Worm (Caenorhabditis elegans) whole organism, late embryonic: ENCODE data around the gene col-81.
A peak's percentile ranks its signal among the peaks of the same experiment; 100 is the strongest.

Experiments used
- C08G9.2 ChIP-seq: sonication (generic microtip); optimal IDR thresholded peaks from 2 replicates; lab custom pipeline; 2016; ENCODE audit warnings: mild to moderate bottlenecking, missing genetic modification characterization, moderate library complexity, missing compliant biosample characterization
- C38D4.7 ChIP-seq: fragments of 200-800 bp; sonication (Bioruptor generic); optimal IDR thresholded peaks from 2 replicates; lab custom pipeline; 2018; ENCODE audit warnings: mild to moderate bottlenecking, missing genetic modification characterization, moderate library complexity, missing compliant biosample characterization
- K02D7.2 ChIP-seq: sonication (generic microtip); optimal IDR thresholded peaks from 2 replicates; lab custom pipeline; 2017; ENCODE audit warnings: mild to moderate bottlenecking, missing genetic modification characterization, missing compliant biosample characterization
- K09A11.1 ChIP-seq: sonication (generic microtip); optimal IDR thresholded peaks from 2 replicates; lab custom pipeline; 2017; ENCODE audit warnings: antibody characterized with exemption, mild to moderate bottlenecking, missing genetic modification characterization, missing compliant biosample characterization; ENCODE audit not compliant: insufficient read depth
- T23F11.4 ChIP-seq: fragments of 200-800 bp; sonication (Bioruptor generic); optimal IDR thresholded peaks from 2 replicates; lab custom pipeline; 2018; ENCODE audit warnings: mild to moderate bottlenecking, missing genetic modification characterization, missing compliant biosample characterization
- ahr-1 ChIP-seq: sonication (generic microtip); optimal IDR thresholded peaks from 2 replicates; lab custom pipeline; 2016; ENCODE audit warnings: missing genetic modification characterization, missing compliant biosample characterization
- ama-1 ChIP-seq: fragments of 150-350 bp; optimal IDR thresholded peaks from 2 replicates; lab custom pipeline; 2014
- ceh-14 ChIP-seq: sonication (generic microtip); optimal IDR thresholded peaks from 2 replicates; lab custom pipeline; 2016; ENCODE audit warnings: missing genotype, missing genetic modification characterization, missing compliant biosample characterization
- ceh-18 ChIP-seq: sonication (generic microtip); optimal IDR thresholded peaks from 2 replicates; lab custom pipeline; 2016; ENCODE audit warnings: missing genetic modification characterization, missing compliant biosample characterization
- ceh-19 ChIP-seq: fragments of 200-800 bp; sonication (Bioruptor generic); optimal IDR thresholded peaks from 2 replicates; lab custom pipeline; 2018; ENCODE audit warnings: mild to moderate bottlenecking, missing genetic modification characterization, missing compliant biosample characterization
- ceh-2 ChIP-seq: sonication (generic microtip); optimal IDR thresholded peaks from 2 replicates; lab custom pipeline; 2016; ENCODE audit warnings: missing genotype, missing genetic modification characterization, missing compliant biosample characterization
- ceh-22 ChIP-seq: sonication (generic microtip); optimal IDR thresholded peaks from 2 replicates; lab custom pipeline; 2017; ENCODE audit warnings: missing biosample characterization, missing genetic modification characterization
- ceh-30 ChIP-seq: fragments of 150-350 bp; optimal IDR thresholded peaks from 2 replicates; lab custom pipeline; 2014; ENCODE audit warnings: missing biosample characterization, missing genetic modification characterization
- ceh-45 ChIP-seq: fragments of 200-800 bp; sonication (Bioruptor generic); IDR thresholded peaks from 2 replicates; pipeline ENCODE4 v1.3.6; 2022; ENCODE audit warnings: missing genetic modification reagents, missing genetic modification characterization, missing compliant biosample characterization
- ceh-48 ChIP-seq: sonication (generic microtip); optimal IDR thresholded peaks from 2 replicates; lab custom pipeline; 2016; ENCODE audit warnings: missing genetic modification characterization, inconsistent platforms, missing compliant biosample characterization
- ceh-6 ChIP-seq: fragments of 200-800 bp; sonication (Bioruptor generic); optimal IDR thresholded peaks from 2 replicates; lab custom pipeline; 2018; ENCODE audit warnings: mild to moderate bottlenecking, missing genetic modification characterization, missing compliant biosample characterization
- ceh-9 ChIP-seq: sonication (generic microtip); optimal IDR thresholded peaks from 2 replicates; lab custom pipeline; 2016; ENCODE audit warnings: mild to moderate bottlenecking, missing genetic modification characterization, inconsistent platforms, missing compliant biosample characterization
- dmd-4 ChIP-seq: sonication (generic microtip); optimal IDR thresholded peaks from 2 replicates; lab custom pipeline; 2016; ENCODE audit warnings: borderline replicate concordance, missing genetic modification characterization, missing compliant biosample characterization
- elt-2 ChIP-seq: sonication (generic microtip); optimal IDR thresholded peaks from 2 replicates; lab custom pipeline; 2016; ENCODE audit warnings: missing genetic modification reagents, missing genetic modification characterization, missing compliant biosample characterization
- elt-4 ChIP-seq: sonication (generic microtip); optimal IDR thresholded peaks from 2 replicates; lab custom pipeline; 2016; ENCODE audit warnings: missing genetic modification characterization, missing compliant biosample characterization
- ets-4 ChIP-seq: sonication (generic microtip); optimal IDR thresholded peaks from 2 replicates; lab custom pipeline; 2016; ENCODE audit warnings: missing genetic modification characterization, missing compliant biosample characterization
- eyg-1 ChIP-seq: sonication (generic microtip); optimal IDR thresholded peaks from 2 replicates; lab custom pipeline; 2016; ENCODE audit warnings: missing genotype, missing genetic modification characterization, missing compliant biosample characterization
- fax-1 ChIP-seq: sonication (generic microtip); optimal IDR thresholded peaks from 2 replicates; lab custom pipeline; 2016; ENCODE audit warnings: missing genotype, missing genetic modification characterization, missing compliant biosample characterization
- fkh-6 ChIP-seq: sonication (generic microtip); optimal IDR thresholded peaks from 2 replicates; lab custom pipeline; 2016; ENCODE audit warnings: missing genetic modification characterization, missing compliant biosample characterization
- gmeb-2 ChIP-seq: sonication (generic microtip); optimal IDR thresholded peaks from 2 replicates; lab custom pipeline; 2016; ENCODE audit warnings: missing genetic modification characterization, inconsistent platforms, missing compliant biosample characterization
- hlh-13 ChIP-seq: fragments of 200-800 bp; sonication (Bioruptor generic); optimal IDR thresholded peaks from 2 replicates; lab custom pipeline; 2018; ENCODE audit warnings: mild to moderate bottlenecking, missing genetic modification characterization, missing compliant biosample characterization
- hlh-15 ChIP-seq: sonication (generic microtip); optimal IDR thresholded peaks from 2 replicates; lab custom pipeline; 2016; ENCODE audit warnings: missing genetic modification characterization, missing compliant biosample characterization
- hlh-30 ChIP-seq: sonication (generic microtip); optimal IDR thresholded peaks from 2 replicates; lab custom pipeline; 2017; ENCODE audit warnings: antibody characterized with exemption, missing genetic modification characterization, missing compliant biosample characterization; ENCODE audit not compliant: insufficient read depth
- hlh-8 ChIP-seq: sonication (generic microtip); optimal IDR thresholded peaks from 2 replicates; lab custom pipeline; 2016; ENCODE audit warnings: missing genotype, missing genetic modification characterization, missing compliant biosample characterization
- lim-6 ChIP-seq: sonication (generic microtip); optimal IDR thresholded peaks from 2 replicates; lab custom pipeline; 2016; ENCODE audit warnings: missing genetic modification characterization, missing compliant biosample characterization
- lin-11 ChIP-seq: fragments of 200-800 bp; sonication (Bioruptor generic); optimal IDR thresholded peaks from 2 replicates; lab custom pipeline; 2018; ENCODE audit warnings: mild to moderate bottlenecking, missing genetic modification characterization, missing compliant biosample characterization
- mec-3 ChIP-seq: sonication (generic microtip); optimal IDR thresholded peaks from 2 replicates; lab custom pipeline; 2016; ENCODE audit warnings: borderline replicate concordance, missing genetic modification characterization, missing compliant biosample characterization
- nfya-1 ChIP-seq: sonication (generic microtip); optimal IDR thresholded peaks from 2 replicates; lab custom pipeline; 2017; ENCODE audit warnings: missing genetic modification characterization, mild to moderate bottlenecking, missing compliant biosample characterization, antibody characterized with exemption, moderate library complexity
- nhr-11 ChIP-seq: fragments of 150-350 bp; optimal IDR thresholded peaks from 2 replicates; lab custom pipeline; 2014; ENCODE audit warnings: missing biosample characterization, missing genetic modification characterization
- nhr-232 ChIP-seq: sonication (generic microtip); optimal IDR thresholded peaks from 2 replicates; lab custom pipeline; 2016; ENCODE audit warnings: missing genetic modification characterization, missing compliant biosample characterization
- npax-4 ChIP-seq: sonication (generic microtip); optimal IDR thresholded peaks from 2 replicates; lab custom pipeline; 2016; ENCODE audit warnings: missing genetic modification characterization, missing compliant biosample characterization
- odd-2 ChIP-seq: sonication (generic microtip); optimal IDR thresholded peaks from 2 replicates; lab custom pipeline; 2017; ENCODE audit warnings: antibody characterized with exemption, mild to moderate bottlenecking, missing genetic modification characterization, missing compliant biosample characterization
- pag-3 ChIP-seq: sonication (generic microtip); optimal IDR thresholded peaks from 2 replicates; lab custom pipeline; 2016; ENCODE audit warnings: missing compliant biosample characterization, missing genetic modification characterization, borderline replicate concordance
- pat-9 ChIP-seq: fragments of 200-800 bp; sonication (Bioruptor generic); optimal IDR thresholded peaks from 2 replicates; lab custom pipeline; 2018; ENCODE audit warnings: mild to moderate bottlenecking, missing genetic modification characterization, moderate library complexity, missing compliant biosample characterization
- pax-1 ChIP-seq: fragments of 150-350 bp; optimal IDR thresholded peaks from 2 replicates; lab custom pipeline; 2014; ENCODE audit warnings: missing biosample characterization, missing genetic modification characterization
- pha-2 ChIP-seq: sonication (generic microtip); optimal IDR thresholded peaks from 2 replicates; lab custom pipeline; 2017; ENCODE audit warnings: mild to moderate bottlenecking, missing genetic modification characterization, missing compliant biosample characterization
- pha-4 ChIP-seq: fragments of 150-350 bp; optimal IDR thresholded peaks from 2 replicates; lab custom pipeline; 2018; ENCODE audit warnings: missing biosample characterization, missing genetic modification reagents, missing genetic modification characterization
- pqm-1 ChIP-seq: sonication (generic microtip); optimal IDR thresholded peaks from 2 replicates; lab custom pipeline; 2016; ENCODE audit warnings: missing genetic modification characterization, missing compliant biosample characterization
- pros-1 ChIP-seq: fragments of 150-350 bp; optimal IDR thresholded peaks from 2 replicates; lab custom pipeline; 2014; ENCODE audit warnings: missing biosample characterization, missing genetic modification reagents, missing genetic modification characterization
- rnt-1 ChIP-seq: sonication (generic microtip); optimal IDR thresholded peaks from 2 replicates; lab custom pipeline; 2016; ENCODE audit warnings: missing genetic modification characterization, missing compliant biosample characterization
- sox-2 ChIP-seq: fragments of 200-800 bp; sonication (Bioruptor generic); IDR thresholded peaks from 2 replicates; pipeline ENCODE4 v1.3.6; 2022; ENCODE audit warnings: missing genetic modification reagents, missing genetic modification characterization, missing compliant biosample characterization
- syd-9 ChIP-seq: sonication (generic microtip); optimal IDR thresholded peaks from 2 replicates; lab custom pipeline; 2016; ENCODE audit warnings: mild to moderate bottlenecking, missing genetic modification characterization, moderate library complexity, missing compliant biosample characterization
- ttx-3 ChIP-seq: sonication (generic microtip); optimal IDR thresholded peaks from 2 replicates; lab custom pipeline; 2016; ENCODE audit warnings: missing genetic modification reagents, missing genetic modification characterization, missing compliant biosample characterization
- unc-42 ChIP-seq: sonication (generic microtip); optimal IDR thresholded peaks from 2 replicates; lab custom pipeline; 2016; ENCODE audit warnings: missing genotype, missing genetic modification characterization, missing compliant biosample characterization
- unc-55 ChIP-seq: sonication (generic microtip); optimal IDR thresholded peaks from 2 replicates; lab custom pipeline; 2017; ENCODE audit warnings: missing biosample characterization, missing genetic modification reagents, missing genetic modification characterization
- unc-86 ChIP-seq: sonication (generic microtip); optimal IDR thresholded peaks from 2 replicates; lab custom pipeline; 2016; ENCODE audit warnings: missing genetic modification characterization, missing compliant biosample characterization
- zip-5 ChIP-seq: sonication (generic microtip); optimal IDR thresholded peaks from 2 replicates; lab custom pipeline; 2016; ENCODE audit warnings: missing genetic modification characterization, missing compliant biosample characterization
- ztf-16 ChIP-seq: sonication (generic microtip); optimal IDR thresholded peaks from 2 replicates; lab custom pipeline; 2017; ENCODE audit warnings: missing genetic modification characterization, missing compliant biosample characterization

col-81 gene

DNA sequence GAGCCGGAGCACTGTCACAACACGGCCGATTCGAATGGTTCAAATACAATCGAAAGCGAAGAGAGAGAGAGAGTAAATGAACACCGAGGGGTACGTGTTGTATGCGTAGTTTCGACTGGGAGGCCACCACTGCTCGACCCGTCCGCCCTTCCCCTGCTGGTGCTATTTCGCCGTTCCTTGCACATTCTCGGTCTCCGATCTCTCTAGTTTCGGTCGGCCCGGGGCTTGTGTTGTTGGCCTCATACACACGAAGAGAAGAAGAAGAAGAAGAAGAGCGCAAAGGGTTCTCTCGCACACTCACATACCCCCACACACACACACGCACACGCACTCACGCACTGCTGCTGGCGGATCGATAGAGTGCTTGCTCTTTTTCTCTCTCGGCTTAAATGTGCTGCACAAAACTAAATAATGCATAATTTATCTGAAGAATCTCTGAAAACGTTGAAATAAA is 29.3 kb upstream of the col-81 start:
- TF ChIP-seq npax-4 (tag; lab: Kevin White, UChicago) (no peak), C08G9.2 (tag; lab: Kevin White, UChicago) (peak; percentile 5), ceh-2 (tag; lab: Kevin White, UChicago) (peak; percentile 38), ceh-48 (tag; lab: Kevin White, UChicago) (peak; percentile 88), ahr-1 (no peak), ceh-14 (tag; lab: Kevin White, UChicago) (peak; percentile 74), pqm-1 (peak; percentile 47), T23F11.4 (no peak), pros-1 (tag; lab: Kevin White, UChicago) (peak; percentile 88), C38D4.7 (no peak), rnt-1 (tag; lab: Kevin White, UChicago) (peak; percentile 42), ceh-19 (peak; percentile 42), unc-86 (tag; lab: Kevin White, UChicago) (peak; percentile 1), K09A11.1 (tag; lab: Kevin White, UChicago) (peak; percentile 63), odd-2 (tag; lab: Kevin White, UChicago) (no peak), ceh-6 (peak; percentile 36), ceh-18 (tag; lab: Kevin White, UChicago) (peak; percentile 91), nfya-1 (tag; lab: Kevin White, UChicago) (peak; percentile 83), ama-1 (lab: Kevin White, UChicago) (no peak), pax-1 (tag; lab: Kevin White, UChicago) (no peak), nhr-11 (tag; lab: Kevin White, UChicago) (no peak), elt-2 (tag; lab: Kevin White, UChicago) (peak; percentile 73), hlh-13 (GFP tag; lab: Kevin White, UChicago) (no peak), K02D7.2 (tag; lab: Kevin White, UChicago) (peak; percentile 44), ceh-9 (tag; lab: Kevin White, UChicago) (no peak), unc-55 (GFP tag; lab: Kevin White, UChicago) (peak; percentile 64), pag-3 (tag; lab: Kevin White, UChicago) (no peak), nhr-232 (no peak), hlh-8 (tag; lab: Kevin White, UChicago) (no peak), pat-9 (peak; percentile 36), zip-5 (tag; lab: Kevin White, UChicago) (no peak), ceh-30 (tag; lab: Kevin White, UChicago) (no peak), mec-3 (tag; lab: Kevin White, UChicago) (no peak), hlh-30 (tag; lab: Kevin White, UChicago) (peak; percentile 39), eyg-1 (peak; percentile 8), unc-42 (tag; lab: Kevin White, UChicago) (peak; percentile 80), elt-4 (tag; lab: Kevin White, UChicago) (no peak), ets-4 (peak; percentile 55), ceh-45 (GFP tag; lab: Robert Waterston, UW) (0 out of 2 replicates have a peak, but pooled peaks have one; percentile 16), ztf-16 (tag; lab: Kevin White, UChicago) (no peak), hlh-15 (tag; lab: Kevin White, UChicago) (no peak), lin-11 (tag; lab: Kevin White, UChicago) (no peak), fax-1 (tag; lab: Kevin White, UChicago) (no peak), ttx-3 (tag; lab: Kevin White, UChicago) (no peak), gmeb-2 (tag; lab: Kevin White, UChicago) (no peak), pha-2 (peak; percentile 19), lim-6 (tag; lab: Kevin White, UChicago) (no peak), sox-2 (GFP tag; lab: Robert Waterston, UW) (no peak), dmd-4 (peak; percentile 2), syd-9 (tag; lab: Kevin White, UChicago) (peak; percentile 75), fkh-6 (tag; lab: Kevin White, UChicago) (peak; percentile 41), ceh-22 (tag; lab: Kevin White, UChicago) (no peak), pha-4 (tag; lab: Kevin White, UChicago) (no peak)
